Worm (Caenorhabditis elegans) whole organism, late embryonic: ENCODE data around the gene T05C1.3.

Experiments
- F13H6.1 ChIP-seq: sonication (generic microtip); optimal IDR thresholded peaks from 2 replicates; lab custom pipeline; 2016; ENCODE audit warnings: missing genetic modification characterization, missing compliant biosample characterization
- K02D7.2 ChIP-seq: sonication (generic microtip); optimal IDR thresholded peaks from 2 replicates; lab custom pipeline; 2017; ENCODE audit warnings: mild to moderate bottlenecking, missing genetic modification characterization, missing compliant biosample characterization
- Y22D7AL.16 ChIP-seq: sonication (generic microtip); optimal IDR thresholded peaks from 2 replicates; lab custom pipeline; 2016; ENCODE audit warnings: missing genetic modification characterization, missing compliant biosample characterization
- ahr-1 ChIP-seq: sonication (generic microtip); optimal IDR thresholded peaks from 2 replicates; lab custom pipeline; 2016; ENCODE audit warnings: missing genetic modification characterization, missing compliant biosample characterization
- ceh-14 ChIP-seq: sonication (generic microtip); optimal IDR thresholded peaks from 2 replicates; lab custom pipeline; 2016; ENCODE audit warnings: missing genotype, missing genetic modification characterization, missing compliant biosample characterization
- ceh-19 ChIP-seq: fragments of 200-800 bp; sonication (Bioruptor generic); optimal IDR thresholded peaks from 2 replicates; lab custom pipeline; 2018; ENCODE audit warnings: mild to moderate bottlenecking, missing genetic modification characterization, missing compliant biosample characterization
- ceh-22 ChIP-seq: sonication (generic microtip); optimal IDR thresholded peaks from 2 replicates; lab custom pipeline; 2017; ENCODE audit warnings: missing biosample characterization, missing genetic modification characterization
- ceh-48 ChIP-seq: sonication (generic microtip); optimal IDR thresholded peaks from 2 replicates; lab custom pipeline; 2016; ENCODE audit warnings: missing genetic modification characterization, inconsistent platforms, missing compliant biosample characterization
- che-1 ChIP-seq: sonication (generic microtip); optimal IDR thresholded peaks from 2 replicates; lab custom pipeline; 2016; ENCODE audit warnings: mild to moderate bottlenecking, missing genetic modification characterization, missing compliant biosample characterization
- dve-1 ChIP-seq: sonication (generic microtip); optimal IDR thresholded peaks from 2 replicates; lab custom pipeline; 2017; ENCODE audit warnings: antibody characterized with exemption, mild to moderate bottlenecking, missing genetic modification characterization, missing compliant biosample characterization
- elt-2 ChIP-seq: sonication (generic microtip); optimal IDR thresholded peaks from 2 replicates; lab custom pipeline; 2016; ENCODE audit warnings: missing genetic modification reagents, missing genetic modification characterization, missing compliant biosample characterization
- elt-4 ChIP-seq: sonication (generic microtip); optimal IDR thresholded peaks from 2 replicates; lab custom pipeline; 2016; ENCODE audit warnings: missing genetic modification characterization, missing compliant biosample characterization
- fax-1 ChIP-seq: sonication (generic microtip); optimal IDR thresholded peaks from 2 replicates; lab custom pipeline; 2016; ENCODE audit warnings: missing genotype, missing genetic modification characterization, missing compliant biosample characterization
- fkh-10 ChIP-seq: fragments of 150-350 bp; optimal IDR thresholded peaks from 2 replicates; lab custom pipeline; 2014; ENCODE audit warnings: missing biosample characterization, missing genetic modification reagents, missing genetic modification characterization
- gmeb-2 ChIP-seq: sonication (generic microtip); optimal IDR thresholded peaks from 2 replicates; lab custom pipeline; 2016; ENCODE audit warnings: missing genetic modification characterization, inconsistent platforms, missing compliant biosample characterization
- hlh-13 ChIP-seq: fragments of 200-800 bp; sonication (Bioruptor generic); optimal IDR thresholded peaks from 2 replicates; lab custom pipeline; 2018; ENCODE audit warnings: mild to moderate bottlenecking, missing genetic modification characterization, missing compliant biosample characterization
- hlh-15 ChIP-seq: sonication (generic microtip); optimal IDR thresholded peaks from 2 replicates; lab custom pipeline; 2016; ENCODE audit warnings: missing genetic modification characterization, missing compliant biosample characterization
- hlh-30 ChIP-seq: sonication (generic microtip); optimal IDR thresholded peaks from 2 replicates; lab custom pipeline; 2017; ENCODE audit warnings: antibody characterized with exemption, missing genetic modification characterization, missing compliant biosample characterization; ENCODE audit not compliant: insufficient read depth
- hlh-6 ChIP-seq: sonication (generic microtip); optimal IDR thresholded peaks from 2 replicates; lab custom pipeline; 2016; ENCODE audit warnings: missing genotype, missing genetic modification characterization, missing compliant biosample characterization
- hlh-8 ChIP-seq: sonication (generic microtip); optimal IDR thresholded peaks from 2 replicates; lab custom pipeline; 2016; ENCODE audit warnings: missing genotype, missing genetic modification characterization, missing compliant biosample characterization
- lin-11 ChIP-seq: fragments of 200-800 bp; sonication (Bioruptor generic); optimal IDR thresholded peaks from 2 replicates; lab custom pipeline; 2018; ENCODE audit warnings: mild to moderate bottlenecking, missing genetic modification characterization, missing compliant biosample characterization
- madf-2 ChIP-seq: sonication (generic microtip); optimal IDR thresholded peaks from 2 replicates; lab custom pipeline; 2017; ENCODE audit warnings: missing genetic modification characterization, missing compliant biosample characterization
- mec-3 ChIP-seq: sonication (generic microtip); optimal IDR thresholded peaks from 2 replicates; lab custom pipeline; 2016; ENCODE audit warnings: borderline replicate concordance, missing genetic modification characterization, missing compliant biosample characterization
- nfya-1 ChIP-seq: sonication (generic microtip); optimal IDR thresholded peaks from 2 replicates; lab custom pipeline; 2017; ENCODE audit warnings: missing genetic modification characterization, mild to moderate bottlenecking, missing compliant biosample characterization, antibody characterized with exemption, moderate library complexity
- odd-2 ChIP-seq: sonication (generic microtip); optimal IDR thresholded peaks from 2 replicates; lab custom pipeline; 2017; ENCODE audit warnings: antibody characterized with exemption, mild to moderate bottlenecking, missing genetic modification characterization, missing compliant biosample characterization
- pag-3 ChIP-seq: sonication (generic microtip); optimal IDR thresholded peaks from 2 replicates; lab custom pipeline; 2016; ENCODE audit warnings: missing compliant biosample characterization, missing genetic modification characterization, borderline replicate concordance
- pat-9 ChIP-seq: fragments of 200-800 bp; sonication (Bioruptor generic); optimal IDR thresholded peaks from 2 replicates; lab custom pipeline; 2018; ENCODE audit warnings: mild to moderate bottlenecking, missing genetic modification characterization, moderate library complexity, missing compliant biosample characterization
- pha-2 ChIP-seq: sonication (generic microtip); optimal IDR thresholded peaks from 2 replicates; lab custom pipeline; 2017; ENCODE audit warnings: mild to moderate bottlenecking, missing genetic modification characterization, missing compliant biosample characterization
- pha-4 ChIP-seq: fragments of 150-350 bp; optimal IDR thresholded peaks from 2 replicates; lab custom pipeline; 2018; ENCODE audit warnings: missing biosample characterization, missing genetic modification reagents, missing genetic modification characterization
- pqm-1 ChIP-seq: sonication (generic microtip); optimal IDR thresholded peaks from 2 replicates; lab custom pipeline; 2016; ENCODE audit warnings: missing genetic modification characterization, missing compliant biosample characterization
- ref-2 ChIP-seq: sonication (generic microtip); optimal IDR thresholded peaks from 2 replicates; lab custom pipeline; 2016; ENCODE audit warnings: missing genetic modification characterization, missing compliant biosample characterization
- sdc-2 ChIP-seq: sonication (generic microtip); optimal IDR thresholded peaks from 2 replicates; lab custom pipeline; 2016; ENCODE audit warnings: missing genotype, missing genetic modification characterization, missing compliant biosample characterization
- sox-2 ChIP-seq: fragments of 200-800 bp; sonication (Bioruptor generic); IDR thresholded peaks from 2 replicates; pipeline ENCODE4 v1.3.6; 2022; ENCODE audit warnings: missing genetic modification reagents, missing genetic modification characterization, missing compliant biosample characterization
- syd-9 ChIP-seq: sonication (generic microtip); optimal IDR thresholded peaks from 2 replicates; lab custom pipeline; 2016; ENCODE audit warnings: mild to moderate bottlenecking, missing genetic modification characterization, moderate library complexity, missing compliant biosample characterization
- tbx-7 ChIP-seq: sonication (generic microtip); optimal IDR thresholded peaks from 2 replicates; lab custom pipeline; 2016; ENCODE audit warnings: missing genotype, missing genetic modification characterization, missing compliant biosample characterization
- unc-3 ChIP-seq, 2 experiments: fragments of 200-800 bp in 1 of 2; sonication (Bioruptor generic) in 1 of 2; sonication (generic microtip) in 1 of 2; conservative IDR thresholded peaks in 1 of 2; optimal IDR thresholded peaks in 1 of 2; 2 replicates each; pipeline versions ENCODE4 v1.3.6 to Lab custom; 2016 to 2022; ENCODE audit warnings: missing compliant biosample characterization in 2 of 2, missing genetic modification characterization in 2 of 2, missing genetic modification reagents in 1 of 2
- unc-42 ChIP-seq: sonication (generic microtip); optimal IDR thresholded peaks from 2 replicates; lab custom pipeline; 2016; ENCODE audit warnings: missing genotype, missing genetic modification characterization, missing compliant biosample characterization
- unc-55 ChIP-seq: sonication (generic microtip); optimal IDR thresholded peaks from 2 replicates; lab custom pipeline; 2017; ENCODE audit warnings: missing biosample characterization, missing genetic modification reagents, missing genetic modification characterization
- zip-5 ChIP-seq: sonication (generic microtip); optimal IDR thresholded peaks from 2 replicates; lab custom pipeline; 2016; ENCODE audit warnings: missing genetic modification characterization, missing compliant biosample characterization
- ztf-16 ChIP-seq: sonication (generic microtip); optimal IDR thresholded peaks from 2 replicates; lab custom pipeline; 2017; ENCODE audit warnings: missing genetic modification characterization, missing compliant biosample characterization

Gene T05C1.3

DNA sequence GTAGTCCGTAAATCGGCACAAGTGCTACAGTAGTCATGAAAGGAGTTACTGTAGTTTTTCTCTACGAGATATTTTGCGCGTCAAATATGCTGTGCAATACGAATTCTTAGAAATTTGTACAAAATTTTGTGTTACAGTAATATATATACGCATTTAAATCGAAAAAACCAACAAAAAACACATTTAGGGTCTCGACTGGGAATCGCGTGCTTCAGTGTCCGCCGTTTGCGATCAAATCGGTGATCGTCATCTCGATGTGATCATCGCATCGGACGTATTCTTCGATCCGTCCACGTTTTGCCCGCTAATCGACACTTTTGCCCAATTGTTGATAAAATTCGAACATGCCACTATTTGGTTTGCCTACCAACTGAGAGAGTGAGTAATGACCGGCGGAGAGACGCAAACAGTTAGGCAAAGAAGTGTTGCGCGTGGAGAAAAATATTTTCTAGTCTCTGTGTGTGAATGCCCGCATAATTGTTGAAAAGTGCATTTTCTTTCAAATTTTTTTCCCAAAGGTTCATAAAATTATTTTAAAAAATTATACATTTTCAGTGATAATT, 20.2 kb downstream of the T05C1.3 start:
- TF ChIP-seq hlh-13 (GFP tag; lab: Kevin White, UChicago) (no peak), pha-2 (tag; lab: Kevin White, UChicago) (no peak), pat-9 (tag; lab: Kevin White, UChicago) (no peak), hlh-8 (no peak), unc-3 (GFP tag; conservative IDR thresholded peaks at IDR 0.05; lab: Robert Waterston, UW) (no peak), unc-3 (tag; optimal IDR thresholded peaks at IDR 0.05; lab: Kevin White, UChicago) (no peak), unc-55 (GFP tag; lab: Kevin White, UChicago) (no peak), ceh-19 (GFP tag; lab: Kevin White, UChicago) (no peak), fax-1 (tag; lab: Kevin White, UChicago) (no peak), F13H6.1 (no peak), ref-2 (no peak), pqm-1 (no peak), odd-2 (no peak), ztf-16 (tag; lab: Kevin White, UChicago) (no peak), sox-2 (GFP tag; lab: Robert Waterston, UW) (no peak), ahr-1 (tag; lab: Kevin White, UChicago) (no peak), sdc-2 (tag; lab: Kevin White, UChicago) (no peak), pha-4 (tag; lab: Kevin White, UChicago) (no peak)

DNA sequence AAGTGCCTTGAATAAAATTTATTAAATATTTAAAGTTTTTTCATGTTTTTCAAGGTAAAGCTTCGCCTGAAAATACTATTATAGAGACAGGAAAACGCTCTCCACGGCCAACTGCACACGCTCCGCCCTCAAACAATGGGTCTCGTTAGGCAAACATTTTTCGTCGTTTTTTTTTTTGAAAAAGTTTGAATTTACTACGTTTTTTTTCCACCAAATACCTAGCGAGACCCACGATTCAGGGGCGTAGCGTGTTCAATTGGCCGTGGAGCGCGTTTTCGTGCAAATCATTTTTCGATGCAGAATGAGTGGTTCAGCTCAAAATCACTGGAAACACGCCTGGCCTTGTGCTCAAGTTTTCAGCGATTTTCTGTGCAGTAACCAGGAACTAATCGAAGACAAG, 21.3 kb downstream of the T05C1.3 start, which contains the start of gene W06B4.2:
Gene W06B4.2, plus strand, starts transcription at position 301 of the 400 bp plus-strand sequence.
- TF ChIP-seq gmeb-2: no peak
- TF ChIP-seq pqm-1: no peak
- TF ChIP-seq ceh-22 (tag; lab: Kevin White, UChicago): no peak
- no peak for TF ChIP-seq hlh-8
- no peak for TF ChIP-seq fkh-10 (GFP tag; lab: Kevin White, UChicago)
- TF ChIP-seq ceh-48 (tag; lab: Kevin White, UChicago): no peak
- no peak for TF ChIP-seq mec-3
- no peak for TF ChIP-seq fax-1 (tag; lab: Kevin White, UChicago)
- TF ChIP-seq, all 69 proteins: peak for 0

DNA sequence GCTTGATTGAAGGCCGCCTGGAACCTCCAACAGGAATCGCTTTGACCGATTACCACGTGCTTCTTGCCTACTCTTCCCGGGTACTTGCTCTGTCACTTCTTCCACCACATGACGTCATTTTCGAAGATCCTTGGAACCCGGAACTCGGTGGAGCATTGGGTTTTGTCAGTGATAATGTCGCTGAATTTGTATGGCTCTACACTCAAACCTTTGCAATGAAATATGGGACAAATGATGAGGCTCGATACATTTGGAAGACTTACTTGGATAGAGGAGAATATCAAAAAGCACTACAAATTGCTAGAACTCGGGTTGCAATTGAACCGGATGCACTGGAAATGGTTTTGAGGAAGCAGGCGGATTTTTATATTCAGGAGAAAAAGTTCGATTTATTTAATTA, 26.3 kb downstream of the T05C1.3 start:
- TF ChIP-seq pqm-1: no peak
- TF ChIP-seq ceh-14: no peak
- TF ChIP-seq syd-9: no peak
- no peak for TF ChIP-seq elt-4 (tag; lab: Kevin White, UChicago)
- TF ChIP-seq Y22D7AL.16: no peak
- TF ChIP-seq zip-5 (tag; lab: Kevin White, UChicago): no peak
- no peak for TF ChIP-seq F13H6.1
- TF ChIP-seq hlh-8: no peak
- TF ChIP-seq fkh-10 (GFP tag; lab: Kevin White, UChicago): no peak
- no peak for TF ChIP-seq ztf-16 (tag; lab: Kevin White, UChicago)
- no peak for TF ChIP-seq hlh-6 (tag; lab: Kevin White, UChicago)
- no peak for TF ChIP-seq lin-11 (tag; lab: Kevin White, UChicago)
- TF ChIP-seq hlh-30 (tag; lab: Kevin White, UChicago): no peak

DNA sequence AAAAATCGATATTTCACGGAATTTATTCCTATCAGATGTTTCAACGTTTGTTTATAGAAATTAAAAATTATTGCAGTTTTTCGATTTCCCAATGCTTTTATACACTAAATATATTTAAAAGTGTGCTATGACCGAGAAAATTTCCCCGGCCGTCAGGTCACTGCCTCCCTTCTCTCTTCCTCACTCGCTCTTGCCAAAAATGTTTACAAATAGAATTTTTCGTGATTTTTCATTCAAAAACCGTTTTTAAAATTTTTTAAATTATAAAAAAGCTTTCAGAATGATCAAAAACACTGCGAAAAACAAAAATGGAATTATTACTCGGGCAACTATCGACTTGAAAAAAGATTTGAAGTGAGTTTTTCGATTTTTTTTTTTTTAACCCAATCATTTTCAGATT, 28.3 kb downstream of the T05C1.3 start, which contains the start of the genes T12C9.7 and vps-18:
Gene T12C9.7, minus strand, starts transcription at position 101 of the 400 bp plus-strand sequence.
Gene vps-18, plus strand, starts transcription at position 280 of the 400 bp plus-strand sequence.
- TF ChIP-seq ceh-14: no peak
- TF ChIP-seq dve-1: no peak
- no peak for TF ChIP-seq odd-2
- TF ChIP-seq unc-3 (GFP tag; conservative IDR thresholded peaks at IDR 0.05; lab: Robert Waterston, UW): no peak
- no peak for TF ChIP-seq unc-3 (tag; optimal IDR thresholded peaks at IDR 0.05; lab: Kevin White, UChicago)
- no peak for TF ChIP-seq sdc-2 (tag; lab: Kevin White, UChicago)
- no peak for TF ChIP-seq K02D7.2 (tag; lab: Kevin White, UChicago)
- no peak for TF ChIP-seq elt-2 (tag; lab: Kevin White, UChicago)
- no peak for TF ChIP-seq fax-1 (tag; lab: Kevin White, UChicago)
- no peak for TF ChIP-seq unc-55 (GFP tag; lab: Kevin White, UChicago)
- no peak for TF ChIP-seq che-1 (tag; lab: Kevin White, UChicago)
- no peak for TF ChIP-seq nfya-1 (tag; lab: Kevin White, UChicago)
- no peak for TF ChIP-seq pag-3 (tag; lab: Kevin White, UChicago)
- no peak for TF ChIP-seq madf-2 (tag; lab: Kevin White, UChicago)
- no peak for TF ChIP-seq tbx-7 (tag; lab: Kevin White, UChicago)
- no peak for TF ChIP-seq lin-11 (tag; lab: Kevin White, UChicago)
- no peak for TF ChIP-seq unc-42 (tag; lab: Kevin White, UChicago)
- TF ChIP-seq hlh-15: no peak
